Worm (Caenorhabditis elegans): Measurements from ENCODE around the gene phf-15.

ce11 chrIII:3351091-3351490 is 28.4 kb downstream of the phf-15 start:
- TF ChIP-seq klf-2 (GFP tag; conservative IDR thresholded peaks at IDR 0.05) (no peak), flt-1 (GFP tag; IDR thresholded peaks at IDR 0.05) (no peak), T22C8.4 (GFP tag; IDR thresholded peaks at IDR 0.05) (no peak), ref-1 (GFP tag; conservative IDR thresholded peaks at IDR 0.05) (no peak), med-1 (GFP tag; optimal IDR thresholded peaks at IDR 0.05; ENCODE audit: insufficient read depth) (no peak)
